Fruit fly (Drosophila melanogaster) whole organism, prepupa: ENCODE data around the gene CG18558.

ENCODE experiments used
- Blimp-1 ChIP-seq: fragments of 200-800 bp; sonication (Bioruptor generic); optimal IDR thresholded peaks from 3 replicates; lab custom pipeline; 2017; ENCODE audit warnings: missing biosample characterization, missing genetic modification characterization, mild to moderate bottlenecking, moderate library complexity, missing genetic modification reagents
- CG10631 ChIP-seq: fragments of 200-800 bp; sonication (Bioruptor generic); optimal IDR thresholded peaks from 2 replicates; lab custom pipeline; 2016; ENCODE audit warnings: missing biosample characterization, missing genetic modification characterization
- CG10669 ChIP-seq: fragments of 200-800 bp; sonication (Bioruptor generic); optimal IDR thresholded peaks from 3 replicates; lab custom pipeline; 2018; ENCODE audit warnings: missing biosample characterization, mild to moderate bottlenecking, missing genetic modification characterization, moderate library complexity
- CG11294 ChIP-seq: fragments of 200-800 bp; sonication (Bioruptor generic); IDR thresholded peaks from 2 replicates; pipeline ENCODE4 v1.3.6; 2022; ENCODE audit warnings: missing biosample characterization, missing genetic modification characterization
- CG11762 ChIP-seq: fragments of 200-800 bp; sonication (Bioruptor generic); optimal IDR thresholded peaks from 3 replicates; lab custom pipeline; 2016; ENCODE audit warnings: missing biosample characterization, missing genetic modification characterization; ENCODE audit not compliant: insufficient read depth
- CG11902 ChIP-seq: fragments of 200-800 bp; sonication (Bioruptor generic); optimal IDR thresholded peaks from 3 replicates; lab custom pipeline; 2016; ENCODE audit warnings: missing biosample characterization, missing genetic modification characterization
- CG1621 ChIP-seq: fragments of 200-800 bp; sonication (Bioruptor generic); optimal IDR thresholded peaks from 3 replicates; lab custom pipeline; 2018; ENCODE audit warnings: missing biosample characterization, mild to moderate bottlenecking, missing genetic modification characterization
- CG16779 ChIP-seq: fragments of 200-800 bp; sonication (Bioruptor generic); optimal IDR thresholded peaks from 3 replicates; lab custom pipeline; 2017; ENCODE audit warnings: missing biosample characterization, mild to moderate bottlenecking, missing genetic modification characterization
- CG31627 ChIP-seq: fragments of 200-800 bp; sonication (Bioruptor generic); optimal IDR thresholded peaks from 3 replicates; lab custom pipeline; 2016; ENCODE audit warnings: missing biosample characterization, missing genetic modification characterization
- CG32006 ChIP-seq: fragments of 200-800 bp; sonication (Bioruptor generic); optimal IDR thresholded peaks from 3 replicates; lab custom pipeline; 2017; ENCODE audit warnings: missing biosample characterization, mild to moderate bottlenecking, missing genetic modification characterization
- CG6163 ChIP-seq: fragments of 200-800 bp; sonication (Bioruptor generic); IDR thresholded peaks from 3 replicates; pipeline ENCODE4 v1.3.6; 2022; ENCODE audit warnings: missing biosample characterization, missing genetic modification characterization
- CG6792 ChIP-seq: fragments of 200-800 bp; sonication (Bioruptor generic); optimal IDR thresholded peaks from 3 replicates; lab custom pipeline; 2016; ENCODE audit warnings: missing biosample characterization, missing genetic modification characterization
- CG6808 ChIP-seq: fragments of 200-800 bp; sonication (Bioruptor generic); optimal IDR thresholded peaks from 3 replicates; lab custom pipeline; 2017; ENCODE audit warnings: missing biosample characterization, missing genetic modification characterization, mild to moderate bottlenecking, moderate library complexity, missing genetic modification reagents
- CG7368 ChIP-seq: fragments of 200-800 bp; sonication (Bioruptor generic); optimal IDR thresholded peaks from 3 replicates; lab custom pipeline; 2016; ENCODE audit warnings: missing biosample characterization, missing genetic modification characterization
- CG8119 ChIP-seq: fragments of 200-800 bp; sonication (Bioruptor generic); IDR thresholded peaks from 3 replicates; pipeline ENCODE4 v1.3.6; 2022; ENCODE audit warnings: missing biosample characterization, missing genetic modification characterization
- CG8319 ChIP-seq: fragments of 200-800 bp; sonication (Bioruptor generic); optimal IDR thresholded peaks from 3 replicates; lab custom pipeline; 2016; ENCODE audit warnings: missing biosample characterization, missing genetic modification characterization
- CG9139 ChIP-seq: fragments of 200-800 bp; sonication (Bioruptor generic); optimal IDR thresholded peaks from 3 replicates; lab custom pipeline; 2017; ENCODE audit warnings: missing biosample characterization, mild to moderate bottlenecking, missing genetic modification characterization
- Eip93F ChIP-seq: fragments of 200-800 bp; sonication (Bioruptor generic); optimal IDR thresholded peaks from 2 replicates; lab custom pipeline; 2016; ENCODE audit warnings: missing biosample characterization, mild to moderate bottlenecking, missing genetic modification characterization
- Ets21C ChIP-seq: fragments of 200-800 bp; sonication (Bioruptor generic); optimal IDR thresholded peaks from 3 replicates; lab custom pipeline; 2016; ENCODE audit warnings: missing biosample characterization, missing genetic modification characterization
- Gug ChIP-seq: fragments of 200-800 bp; sonication (Bioruptor generic); IDR thresholded peaks from 2 replicates; pipeline ENCODE4 v1.3.6; 2022; ENCODE audit warnings: missing biosample characterization, missing genetic modification characterization
- Hr39 ChIP-seq: fragments of 200-800 bp; sonication (Bioruptor generic); optimal IDR thresholded peaks from 2 replicates; lab custom pipeline; 2016; ENCODE audit warnings: missing biosample characterization, missing genetic modification characterization
- Hr4 ChIP-seq: fragments of 200-800 bp; sonication (Bioruptor generic); optimal IDR thresholded peaks from 3 replicates; lab custom pipeline; 2016; ENCODE audit warnings: missing biosample characterization, missing genetic modification characterization
- Met ChIP-seq: fragments of 200-800 bp; sonication (Bioruptor generic); optimal IDR thresholded peaks from 3 replicates; lab custom pipeline; 2016; ENCODE audit warnings: missing biosample characterization, missing genetic modification characterization
- Sox102F ChIP-seq: fragments of 200-800 bp; sonication (Bioruptor generic); optimal IDR thresholded peaks from 2 replicates; lab custom pipeline; 2016; ENCODE audit warnings: missing biosample characterization, mild to moderate bottlenecking, missing genetic modification characterization
- achi ChIP-seq: fragments of 200-800 bp; sonication (Bioruptor generic); optimal IDR thresholded peaks from 3 replicates; lab custom pipeline; 2016; ENCODE audit warnings: missing biosample characterization, missing genetic modification characterization
- acj6 ChIP-seq: fragments of 200-800 bp; sonication (Bioruptor generic); optimal IDR thresholded peaks from 3 replicates; lab custom pipeline; 2016; ENCODE audit warnings: missing biosample characterization, missing genetic modification characterization
- dac ChIP-seq: fragments of 200-800 bp; sonication (Bioruptor generic); optimal IDR thresholded peaks from 2 replicates; lab custom pipeline; 2017; ENCODE audit warnings: missing biosample characterization, mild to moderate bottlenecking, missing genetic modification characterization
- eg ChIP-seq: fragments of 200-800 bp; sonication (Bioruptor generic); IDR thresholded peaks from 3 replicates; pipeline ENCODE4 v1.3.6; 2022; ENCODE audit warnings: missing biosample characterization, missing genetic modification characterization
- esn ChIP-seq: fragments of 200-800 bp; sonication (Bioruptor generic); optimal IDR thresholded peaks from 2 replicates; lab custom pipeline; 2016; ENCODE audit warnings: missing biosample characterization, mild to moderate bottlenecking, missing genetic modification characterization, moderate library complexity
- fd59A ChIP-seq: fragments of 200-800 bp; sonication (Bioruptor generic); optimal IDR thresholded peaks from 2 replicates; lab custom pipeline; 2017; ENCODE audit warnings: missing biosample characterization, mild to moderate bottlenecking, missing genetic modification characterization, missing genetic modification reagents
- fd85E ChIP-seq: fragments of 200-800 bp; sonication (Bioruptor generic); optimal IDR thresholded peaks from 3 replicates; lab custom pipeline; 2016; ENCODE audit warnings: missing biosample characterization, missing genetic modification characterization
- lz ChIP-seq: fragments of 200-800 bp; sonication (Bioruptor generic); optimal IDR thresholded peaks from 3 replicates; lab custom pipeline; 2016; ENCODE audit warnings: missing biosample characterization, missing genetic modification characterization
- net ChIP-seq: fragments of 200-800 bp; sonication (Bioruptor generic); optimal IDR thresholded peaks from 3 replicates; lab custom pipeline; 2016; ENCODE audit warnings: missing biosample characterization, missing genetic modification characterization
- pdm3 ChIP-seq: fragments of 200-800 bp; sonication (Bioruptor generic); optimal IDR thresholded peaks from 3 replicates; lab custom pipeline; 2016; ENCODE audit warnings: missing biosample characterization, missing genetic modification characterization
- salr ChIP-seq, 2 experiments: fragments of 200-800 bp; sonication (Bioruptor generic); optimal IDR thresholded peaks; 3 replicates each; lab custom pipeline; 2016 to 2018; ENCODE audit warnings: missing biosample characterization in 2 of 2, missing genetic modification characterization in 2 of 2, mild to moderate bottlenecking in 1 of 2
- spab ChIP-seq: fragments of 200-800 bp; sonication (Bioruptor generic); optimal IDR thresholded peaks from 2 replicates; lab custom pipeline; 2017; ENCODE audit warnings: missing biosample characterization, mild to moderate bottlenecking, missing genetic modification characterization, missing genetic modification reagents
- ss ChIP-seq, 2 experiments: fragments of 200-800 bp; sonication (Bioruptor generic); optimal IDR thresholded peaks; 2 replicates in 1 of 2; 3 replicates in 1 of 2; lab custom pipeline; 2017 to 2018; ENCODE audit warnings: mild to moderate bottlenecking in 2 of 2, missing biosample characterization in 2 of 2, missing genetic modification characterization in 2 of 2, moderate library complexity in 1 of 2
- svp ChIP-seq: fragments of 200-800 bp; sonication (Bioruptor generic); peaks from one replicate; lab custom pipeline; 2016; ENCODE audit warnings: missing biosample characterization, missing genetic modification characterization
- topi ChIP-seq: fragments of 200-800 bp; sonication (Bioruptor generic); optimal IDR thresholded peaks from 3 replicates; lab custom pipeline; 2016; ENCODE audit warnings: missing biosample characterization, missing genetic modification characterization
- vri ChIP-seq: fragments of 200-800 bp; sonication (Bioruptor generic); optimal IDR thresholded peaks from 3 replicates; lab custom pipeline; 2016; ENCODE audit warnings: missing biosample characterization, mild to moderate bottlenecking, missing genetic modification characterization

CG18558 gene

DNA sequence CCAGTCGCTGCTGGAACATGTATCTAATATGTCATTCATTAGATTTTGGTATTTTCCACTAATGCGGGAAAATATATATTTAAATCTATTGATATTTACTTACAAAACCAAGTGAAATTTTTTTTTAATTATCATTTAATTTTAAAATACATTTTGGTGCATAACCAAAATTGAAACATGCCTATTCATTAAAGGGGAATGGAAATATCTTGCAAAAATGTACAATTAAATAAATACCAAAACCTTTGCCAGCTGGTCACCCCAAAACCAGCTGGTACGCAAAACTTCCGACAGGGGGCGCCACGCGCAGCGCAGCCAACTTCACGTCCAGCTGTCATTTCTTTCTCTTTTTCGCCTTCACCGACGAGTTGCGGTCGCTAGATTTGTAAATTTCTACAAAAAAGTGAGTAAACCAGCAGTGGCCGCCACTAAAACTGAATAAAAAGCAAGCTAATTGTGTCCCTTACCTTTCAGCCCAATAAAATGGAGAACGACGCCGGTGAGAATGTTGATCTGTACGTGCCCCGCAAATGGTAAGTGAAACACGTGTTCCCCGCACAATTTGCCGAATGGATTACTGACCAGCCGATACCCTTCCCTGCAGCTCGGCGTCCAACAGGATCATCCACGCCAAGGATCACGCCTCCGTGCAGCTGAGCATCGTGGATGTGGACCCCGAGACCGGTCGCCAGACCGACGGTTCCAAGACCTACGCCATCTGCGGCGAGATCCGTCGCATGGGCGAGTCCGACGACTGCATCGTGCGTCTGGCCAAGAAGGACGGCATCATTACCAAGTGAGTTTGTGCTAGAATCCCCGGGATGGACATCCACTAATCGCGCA is 11.7 kb upstream of the CG18558 start, which contains the start of the genes CG3104 and RpS21 (continued):
- TF ChIP-seq topi (GFP tag; lab: Kevin White, UChicago) (peak; percentile 71), CG11294 (GFP tag; lab: Robert Waterston, UW) (0 out of 2 replicates have a peak, but pooled peaks have one; percentile 19), CG1621 (tag; lab: Kevin White, UChicago) (peak; percentile 51), eg (GFP tag; lab: Robert Waterston, UW) (peak; percentile 83), lz (GFP tag; lab: Kevin White, UChicago) (peak; percentile 78), dac (GFP tag; lab: Kevin White, UChicago) (peak; percentile 51), Met (GFP tag; lab: Kevin White, UChicago) (peak; percentile 71), CG10669 (GFP tag; lab: Kevin White, UChicago) (peak; percentile 58), Hr4 (GFP tag; lab: Kevin White, UChicago) (peak; percentile 23), Hr39 (GFP tag; lab: Kevin White, UChicago) (peak; percentile 86), Gug (GFP tag; lab: Robert Waterston, UW) (0 out of 2 replicates have a peak, but pooled peaks have one; percentile 15), salr (GFP tag; optimal IDR thresholded peaks at IDR 0.05; lab: Kevin White, UChicago) (peak; percentile 38 to 79), CG16779 (peak; percentile 48), CG11762 (peak; percentile 45), Ets21C (GFP tag; lab: Kevin White, UChicago) (peak; percentile 11), CG6163 (GFP tag; lab: Robert Waterston, UW) (peak; percentile 89), CG6792 (peak; percentile 62), CG31627 (GFP tag; lab: Kevin White, UChicago) (peak; percentile 85), CG10631 (GFP tag; lab: Kevin White, UChicago) (peak; percentile 54), esn (peak; percentile 76), Sox102F (GFP tag; lab: Kevin White, UChicago) (peak; percentile 62), Blimp-1 (GFP tag; lab: Kevin White, UChicago) (peak; percentile 55), CG6808 (peak; percentile 56), Eip93F (GFP tag; lab: Kevin White, UChicago) (peak; percentile 79), ss (GFP tag; optimal IDR thresholded peaks at IDR 0.05; lab: Kevin White, UChicago) (peak; percentile 68 to 77), CG7368 (GFP tag; lab: Kevin White, UChicago) (peak; percentile 64), CG8319 (GFP tag; lab: Kevin White, UChicago) (peak; percentile 51), net (GFP tag; lab: Kevin White, UChicago) (peak; percentile 71), spab (GFP tag; lab: Kevin White, UChicago) (peak; percentile 38), svp (GFP tag; lab: Kevin White, UChicago) (peak; percentile 70), CG9139 (peak; percentile 16), pdm3 (GFP tag; lab: Kevin White, UChicago) (peak; percentile 70), vri (GFP tag; lab: Kevin White, UChicago) (peak; percentile 63), fd59A (GFP tag; lab: Kevin White, UChicago) (peak; percentile 50)

DNA sequence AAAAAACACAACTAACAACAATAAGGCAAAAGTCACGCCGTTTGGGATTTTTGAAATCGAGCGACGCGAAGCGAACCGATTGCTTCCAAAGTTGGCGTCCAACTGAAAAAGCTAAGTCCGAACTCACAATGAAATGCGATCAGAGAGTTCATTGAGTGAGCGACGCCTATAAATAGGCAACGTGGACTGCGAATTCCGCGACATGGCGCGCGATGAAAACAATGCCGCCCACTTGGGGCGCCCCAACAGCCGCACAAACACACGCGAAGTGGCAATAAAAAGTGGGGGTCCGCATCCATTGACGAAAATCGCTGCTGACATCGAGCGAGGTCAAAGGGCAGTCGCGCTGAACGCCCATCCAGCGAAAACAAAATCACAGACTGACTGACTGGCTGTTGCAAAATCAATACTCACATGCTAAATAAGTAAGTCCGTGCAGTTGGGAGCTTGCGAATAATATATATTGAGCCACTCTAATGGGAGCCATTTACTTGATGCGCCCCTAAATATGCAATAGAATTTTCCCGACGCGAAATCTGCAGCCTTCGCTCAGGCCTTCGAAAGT is 11.0 kb upstream of the CG18558 start:
- no peak for TF ChIP-seq fd85E (GFP tag; lab: Kevin White, UChicago)
- no peak for TF ChIP-seq CG32006 (GFP tag; lab: Kevin White, UChicago)
- no peak for TF ChIP-seq CG6808
- TF ChIP-seq Gug (GFP tag; lab: Robert Waterston, UW) = no peak
- peak; percentile 76 for TF ChIP-seq svp (GFP tag; lab: Kevin White, UChicago)
- TF ChIP-seq CG11902 (GFP tag; lab: Kevin White, UChicago) = no peak
- no peak for TF ChIP-seq CG6792
- TF ChIP-seq achi = no peak
- no peak for TF ChIP-seq CG8319 (GFP tag; lab: Kevin White, UChicago)
- TF ChIP-seq CG8119 (GFP tag; lab: Robert Waterston, UW) = peak; percentile 52; the same call in 2 of the 3 replicates
- peak; percentile 13 for TF ChIP-seq acj6 (GFP tag; lab: Kevin White, UChicago)
- TF ChIP-seq net (GFP tag; lab: Kevin White, UChicago) = no peak
